Worm (Caenorhabditis elegans) whole organism, L4 larva: Measurements from ENCODE around the gene pqm-1.

ENCODE experiments used
- dmd-8 ChIP-seq: fragments of 200-800 bp; sonication (Bioruptor generic); IDR thresholded peaks from 2 replicates; pipeline ENCODE4 v1.3.6; 2022; ENCODE audit warnings: missing genetic modification characterization, missing compliant biosample characterization
- fkh-10 ChIP-seq: fragments of 150-350 bp; optimal IDR thresholded peaks from 2 replicates; lab custom pipeline; 2014; ENCODE audit warnings: missing biosample characterization, missing genetic modification reagents, missing genetic modification characterization

- no peak for TF ChIP-seq fkh-10
- 0 out of 2 replicates have a peak, but pooled peaks have one; percentile 12 for TF ChIP-seq dmd-8
Measured at ce11 chrII:11200234-11200755, 47.9 kb upstream of the pqm-1 start.
